Worm (Caenorhabditis elegans) whole organism, young adult: ENCODE data around the gene F36G9.13.
A peak's percentile ranks its signal among the peaks of the same experiment; 100 is the strongest.
"Not testable (repeated sequence)": the region's sequence is repeated elsewhere in the genome, so short reads cannot be mapped to it uniquely, and the experiment has no call there.

Experiments
- B0336.3 ChIP-seq: fragments of 200-800 bp; sonication (Bioruptor generic); IDR thresholded peaks from 2 replicates; pipeline ENCODE4 v1.3.6; 2022; ENCODE audit warnings: missing genetic modification characterization, missing compliant biosample characterization
- D2030.7 ChIP-seq: fragments of 200-800 bp; sonication (Bioruptor generic); IDR thresholded peaks from 2 replicates; pipeline ENCODE4 v1.3.6; 2022; ENCODE audit warnings: missing genetic modification reagents, missing genetic modification characterization, missing compliant biosample characterization
- F10E7.11 ChIP-seq: sonication (generic microtip); optimal IDR thresholded peaks from 2 replicates; lab custom pipeline; 2017; ENCODE audit warnings: mild to moderate bottlenecking, missing genetic modification characterization, moderate library complexity, missing compliant biosample characterization
- F23B12.7 ChIP-seq: sonication (generic microtip); optimal IDR thresholded peaks from 2 replicates; lab custom pipeline; 2017; ENCODE audit warnings: missing genetic modification characterization, mild to moderate bottlenecking, missing compliant biosample characterization, antibody characterized with exemption, moderate library complexity; ENCODE audit not compliant: insufficient read depth
- F57A8.1 ChIP-seq: fragments of 200-800 bp; sonication (Bioruptor generic); optimal IDR thresholded peaks from 2 replicates; lab custom pipeline; 2018; ENCODE audit warnings: mild to moderate bottlenecking, missing genetic modification characterization, moderate library complexity, missing compliant biosample characterization
- F57C9.4 ChIP-seq: sonication (generic microtip); optimal IDR thresholded peaks from 2 replicates; lab custom pipeline; 2017; ENCODE audit warnings: mild to moderate bottlenecking, missing genetic modification characterization, missing compliant biosample characterization
- T26A5.8 ChIP-seq: sonication (generic microtip); optimal IDR thresholded peaks from 2 replicates; lab custom pipeline; 2016; ENCODE audit warnings: missing genetic modification characterization, missing compliant biosample characterization
- Y56A3A.18 ChIP-seq: fragments of 200-800 bp; sonication (Bioruptor generic); IDR thresholded peaks from 2 replicates; pipeline ENCODE4 v1.3.6; 2022; ENCODE audit warnings: missing genetic modification reagents, missing genetic modification characterization, missing compliant biosample characterization
- Y79H2A.3 ChIP-seq: fragments of 200-800 bp; sonication (Bioruptor generic); conservative IDR thresholded peaks from 2 replicates; pipeline ENCODE4 v1.3.6; 2022; ENCODE audit warnings: missing genetic modification reagents, missing genetic modification characterization, missing compliant biosample characterization
- atf-7 ChIP-seq: sonication (generic microtip); optimal IDR thresholded peaks from 2 replicates; lab custom pipeline; 2017; ENCODE audit warnings: mild to moderate bottlenecking, missing genetic modification characterization, missing compliant biosample characterization
- attf-3 ChIP-seq: fragments of 200-800 bp; sonication (Bioruptor generic); conservative IDR thresholded peaks from 2 replicates; pipeline ENCODE4 v1.3.6; 2022; ENCODE audit warnings: missing genetic modification reagents, missing genetic modification characterization, missing compliant biosample characterization
- attf-5 ChIP-seq: fragments of 200-800 bp; sonication (Bioruptor generic); optimal IDR thresholded peaks from 2 replicates; lab custom pipeline; 2018; ENCODE audit warnings: mild to moderate bottlenecking, missing genetic modification characterization, missing compliant biosample characterization
- bed-2 ChIP-seq: fragments of 200-800 bp; sonication (Bioruptor generic); IDR thresholded peaks from 2 replicates; pipeline ENCODE4 v1.3.6; 2022; ENCODE audit warnings: missing genetic modification reagents, missing genetic modification characterization, missing compliant biosample characterization
- chd-7 ChIP-seq: sonication (generic microtip); optimal IDR thresholded peaks from 2 replicates; lab custom pipeline; 2016; ENCODE audit warnings: mild to moderate bottlenecking, missing genetic modification characterization, moderate library complexity, missing compliant biosample characterization
- dox-1 ChIP-seq: fragments of 200-800 bp; sonication (Bioruptor generic); IDR thresholded peaks from 2 replicates; pipeline ENCODE4 v1.3.6; 2022; ENCODE audit warnings: missing genetic modification reagents, missing genetic modification characterization, missing compliant biosample characterization
- ekl-4 ChIP-seq: fragments of 200-800 bp; sonication (Bioruptor generic); IDR thresholded peaks from 2 replicates; pipeline ENCODE4 v1.3.6; 2022; ENCODE audit warnings: missing genetic modification reagents, missing genetic modification characterization, missing compliant biosample characterization
- ets-4 ChIP-seq: fragments of 200-800 bp; sonication (Bioruptor generic); optimal IDR thresholded peaks from 2 replicates; lab custom pipeline; 2018; ENCODE audit warnings: mild to moderate bottlenecking, missing genetic modification characterization, missing compliant biosample characterization
- gei-17 ChIP-seq: fragments of 200-800 bp; sonication (Bioruptor generic); optimal IDR thresholded peaks from 2 replicates; lab custom pipeline; 2018; ENCODE audit warnings: mild to moderate bottlenecking, missing genetic modification characterization, missing compliant biosample characterization
- hlh-12 ChIP-seq: sonication (generic microtip); optimal IDR thresholded peaks from 2 replicates; lab custom pipeline; 2016; ENCODE audit warnings: missing genetic modification characterization, missing compliant biosample characterization
- hmg-1.2 ChIP-seq: fragments of 200-800 bp; sonication (Bioruptor generic); IDR thresholded peaks from 2 replicates; pipeline ENCODE4 v1.3.6; 2022; ENCODE audit warnings: missing genetic modification reagents, missing genetic modification characterization, missing compliant biosample characterization
- hmg-20 ChIP-seq: fragments of 200-800 bp; sonication (Bioruptor generic); IDR thresholded peaks from 2 replicates; pipeline ENCODE4 v1.3.6; 2022; ENCODE audit warnings: missing genetic modification reagents, missing genetic modification characterization, missing compliant biosample characterization
- let-526 ChIP-seq: fragments of 200-800 bp; sonication (Bioruptor generic); IDR thresholded peaks from 2 replicates; pipeline ENCODE4 v1.3.6; 2022; ENCODE audit warnings: missing genetic modification reagents, missing genetic modification characterization, missing compliant biosample characterization
- lir-1 ChIP-seq: fragments of 200-800 bp; sonication (Bioruptor generic); conservative IDR thresholded peaks from 2 replicates; pipeline ENCODE4 v1.3.6; 2022; ENCODE audit warnings: missing genetic modification reagents, missing genetic modification characterization, missing compliant biosample characterization
- mcd-1 ChIP-seq: fragments of 200-800 bp; sonication (Bioruptor generic); IDR thresholded peaks from 2 replicates; pipeline ENCODE4 v1.3.6; 2022; ENCODE audit warnings: missing genetic modification reagents, missing genetic modification characterization, missing compliant biosample characterization
- mes-4 ChIP-seq: sonication (generic microtip); optimal IDR thresholded peaks from 2 replicates; lab custom pipeline; 2016; ENCODE audit warnings: missing genotype, missing genetic modification characterization, missing compliant biosample characterization
- nfya-1 ChIP-seq: sonication (generic microtip); optimal IDR thresholded peaks from 2 replicates; lab custom pipeline; 2017; ENCODE audit warnings: antibody characterized with exemption, missing compliant biosample characterization, missing genetic modification characterization, borderline replicate concordance; ENCODE audit not compliant: insufficient read depth
- nfyb-1 ChIP-seq: fragments of 200-800 bp; sonication (Bioruptor generic); IDR thresholded peaks from 2 replicates; pipeline ENCODE4 v1.3.6; 2022; ENCODE audit warnings: missing genetic modification reagents, missing genetic modification characterization, missing compliant biosample characterization
- nhr-120 ChIP-seq: fragments of 200-800 bp; sonication (Bioruptor generic); IDR thresholded peaks from 2 replicates; pipeline ENCODE4 v1.3.6; 2022; ENCODE audit warnings: missing genetic modification characterization, missing compliant biosample characterization
- nhr-27 ChIP-seq: fragments of 200-800 bp; sonication (Bioruptor generic); optimal IDR thresholded peaks from 2 replicates; lab custom pipeline; 2018; ENCODE audit warnings: mild to moderate bottlenecking, missing genetic modification characterization, moderate library complexity, missing compliant biosample characterization
- nhr-80 ChIP-seq: sonication (generic microtip); optimal IDR thresholded peaks from 2 replicates; lab custom pipeline; 2016; ENCODE audit warnings: missing genetic modification characterization, missing compliant biosample characterization
- nhr-90 ChIP-seq: sonication (generic microtip); optimal IDR thresholded peaks from 2 replicates; lab custom pipeline; 2016; ENCODE audit warnings: missing genotype, mild to moderate bottlenecking, missing genetic modification characterization, missing compliant biosample characterization
- sea-2 ChIP-seq: fragments of 200-800 bp; sonication (Bioruptor generic); IDR thresholded peaks from 2 replicates; pipeline ENCODE4 v1.3.6; 2022; ENCODE audit warnings: missing genetic modification characterization, missing compliant biosample characterization
- snpc-1.1 ChIP-seq: sonication (generic microtip); optimal IDR thresholded peaks from 2 replicates; lab custom pipeline; 2017; ENCODE audit warnings: missing genetic modification characterization, mild to moderate bottlenecking, missing compliant biosample characterization, antibody characterized with exemption, moderate library complexity, missing genotype, missing genetic modification reagents; ENCODE audit not compliant: insufficient read depth
- snpc-1.3 ChIP-seq: sonication (generic microtip); optimal IDR thresholded peaks from 2 replicates; lab custom pipeline; 2017; ENCODE audit warnings: missing genetic modification characterization, mild to moderate bottlenecking, missing compliant biosample characterization, antibody characterized with exemption, moderate library complexity, missing genotype, missing genetic modification reagents; ENCODE audit not compliant: insufficient read depth
- snpc-4 ChIP-seq, 5 experiments: fragments of 150-350 bp in 1 of 5; sonication (generic microtip) in 4 of 5; optimal IDR thresholded peaks; 2 replicates each; lab custom pipeline; 2014 to 2018; ENCODE audit warnings: missing genetic modification characterization in 5 of 5, missing biosample characterization in 3 of 5, antibody characterized with exemption in 2 of 5, mild to moderate bottlenecking in 2 of 5, missing compliant biosample characterization in 2 of 5, missing genotype in 2 of 5, moderate library complexity in 2 of 5, missing genetic modification reagents in 1 of 5
- unc-130 ChIP-seq: sonication (generic microtip); optimal IDR thresholded peaks from 2 replicates; lab custom pipeline; 2016; ENCODE audit warnings: missing genetic modification reagents, missing genetic modification characterization, missing compliant biosample characterization
- unc-62 ChIP-seq: fragments of 150-350 bp; optimal IDR thresholded peaks from 2 replicates; lab custom pipeline; 2014; ENCODE audit warnings: missing biosample characterization, missing genetic modification reagents, missing genetic modification characterization
- zfh-2 ChIP-seq: fragments of 200-800 bp; sonication (Bioruptor generic); conservative IDR thresholded peaks from 2 replicates; pipeline ENCODE4 v1.3.6; 2022; ENCODE audit warnings: missing genetic modification reagents, missing genetic modification characterization, missing compliant biosample characterization
- ztf-26 ChIP-seq: sonication (generic microtip); optimal IDR thresholded peaks from 2 replicates; lab custom pipeline; 2017; ENCODE audit warnings: missing genetic modification characterization, missing compliant biosample characterization

F36G9.13 gene

ce11 chrV:15978232-15978764 is 4.8 kb upstream of the F36G9.13 start, which contains the start of gene oac-20 (continued):
- TF ChIP-seq sea-2, result no peak
- no peak for TF ChIP-seq T26A5.8 (tag; lab: Kevin White, UChicago)
- TF ChIP-seq nhr-90 (tag; lab: Kevin White, UChicago), result no peak
- no peak for TF ChIP-seq chd-7 (tag; lab: Kevin White, UChicago)
- no peak for TF ChIP-seq snpc-1.1 (tag; lab: Kevin White, UChicago)
- TF ChIP-seq ets-4 (GFP tag; lab: Kevin White, UChicago), result no peak
- TF ChIP-seq, all 124 proteins: peak for 3

DNA sequence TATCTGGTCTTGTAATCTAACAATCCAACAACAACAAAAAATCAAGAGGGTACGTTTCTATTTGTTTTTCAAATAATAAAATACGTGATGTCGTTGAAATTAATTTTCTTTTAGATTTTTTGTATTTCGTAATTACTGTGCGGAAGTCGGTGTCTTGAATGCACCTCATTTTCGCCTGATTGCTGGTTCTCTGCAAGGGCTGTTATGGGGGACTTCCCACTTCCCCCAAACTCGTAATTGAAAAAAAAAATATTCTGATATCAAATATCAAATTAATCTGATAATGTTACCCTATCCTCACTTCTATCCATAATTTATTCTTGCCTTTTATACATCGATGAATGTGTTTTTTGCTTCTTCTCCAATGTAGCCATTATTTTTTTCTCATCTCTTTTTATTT is 5.0 kb downstream of the F36G9.13 start, which contains the start of gene F36G9.15:
F36G9.15 (minus strand) TSS at position 101 of the 400 bp plus-strand sequence.
- TF ChIP-seq lir-1 (GFP tag; lab: Robert Waterston, UW), result no peak
- no peak for TF ChIP-seq F57A8.1 (GFP tag; lab: Kevin White, UChicago)
- no peak for TF ChIP-seq bed-2
- no peak for TF ChIP-seq hmg-20
- TF ChIP-seq nfya-1, result no peak
- TF ChIP-seq Y79H2A.3 (GFP tag; lab: Robert Waterston, UW), result no peak
- no peak for TF ChIP-seq F10E7.11 (tag; lab: Kevin White, UChicago)
- no peak for TF ChIP-seq ekl-4 (GFP tag; lab: Robert Waterston, UW)
- no peak for TF ChIP-seq attf-3
- TF ChIP-seq gei-17, result no peak
- no peak for TF ChIP-seq hlh-12 (tag; lab: Kevin White, UChicago)

DNA sequence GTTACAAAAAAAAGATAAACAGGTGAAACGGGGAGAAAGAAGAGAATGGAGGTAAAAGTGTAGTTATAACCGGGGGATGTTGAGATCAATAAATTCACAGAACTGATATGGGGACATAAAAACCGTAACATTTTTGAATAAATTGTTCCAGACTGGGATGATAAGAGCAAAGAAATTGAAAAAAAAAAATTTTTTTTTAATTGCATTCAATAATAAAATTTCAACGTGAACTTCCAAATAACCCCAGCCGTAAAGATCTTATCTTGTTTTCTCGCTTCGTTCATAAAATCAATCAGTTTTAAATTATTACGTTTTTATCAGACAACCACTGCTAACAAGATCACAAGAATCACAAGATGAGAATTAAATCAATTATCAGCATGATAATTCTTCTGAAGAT is 8.8 kb downstream of the F36G9.13 start, which contains the start of gene C06C6.7:
C06C6.7 (plus strand) TSS at position 301 of the 400 bp plus-strand sequence.
- TF ChIP-seq snpc-1.3 (tag; lab: Kevin White, UChicago); Y56A3A.18 (GFP tag; lab: Robert Waterston, UW); snpc-1.1 (tag; lab: Kevin White, UChicago): not testable (repeated sequence)

- TF ChIP-seq B0336.3 (GFP tag; lab: Robert Waterston, UW), result no peak
- TF ChIP-seq chd-7 (tag; lab: Kevin White, UChicago), result no peak
- TF ChIP-seq snpc-4 (GFP tag; optimal IDR thresholded peaks at IDR 0.05; lab: Kevin White, UChicago), result no peak
- no peak for TF ChIP-seq snpc-4 (tag; optimal IDR thresholded peaks at IDR 0.05; lab: Kevin White, UChicago)
- TF ChIP-seq zfh-2 (GFP tag; lab: Robert Waterston, UW), result no peak
Observed at ce11 chrV:15996655-15997186, 13.6 kb downstream of the F36G9.13 start, which contains the start of the genes C06C6.9 and C06C6.8. TSS of gene C06C6.9 (minus strand) at chrV:15996755. TSS of gene C06C6.8 (plus strand) at chrV:15997136.

ce11 chrV:16000433-16000832 is 17.3 kb downstream of the F36G9.13 start, which contains the start of gene nhr-50:
TSS of gene nhr-50 (minus strand) at chrV:16000631.
- TF ChIP-seq D2030.7 (GFP tag; lab: Robert Waterston, UW) (no peak), F23B12.7 (tag; lab: Kevin White, UChicago) (no peak), nhr-27 (tag; lab: Kevin White, UChicago) (no peak), hmg-1.2 (GFP tag; lab: Robert Waterston, UW) (peak; percentile 58; the same call in 1 of the 2 replicates), snpc-1.3 (tag; lab: Kevin White, UChicago) (no peak), nhr-80 (tag; lab: Kevin White, UChicago) (peak; percentile 78), F57C9.4 (tag; lab: Kevin White, UChicago) (no peak), nhr-120 (GFP tag; lab: Robert Waterston, UW) (no peak), let-526 (GFP tag; lab: Robert Waterston, UW) (no peak), snpc-4 (GFP tag; optimal IDR thresholded peaks at IDR 0.05; lab: Kevin White, UChicago) (no peak), snpc-4 (tag; optimal IDR thresholded peaks at IDR 0.05; lab: Kevin White, UChicago) (no peak), mcd-1 (GFP tag; lab: Robert Waterston, UW) (no peak), unc-62 (GFP tag; lab: Kevin White, UChicago) (no peak), gei-17 (no peak), ztf-26 (tag; lab: Kevin White, UChicago) (no peak), mes-4 (tag; lab: Kevin White, UChicago) (no peak), nfyb-1 (GFP tag; lab: Robert Waterston, UW) (peak; percentile 34; the same call in 1 of the 2 replicates), atf-7 (peak; percentile 77), dox-1 (peak; percentile 50; the same call in 1 of the 2 replicates), attf-5 (peak; percentile 20), unc-130 (GFP tag; lab: Kevin White, UChicago) (no peak)
